Worm (Caenorhabditis elegans) whole organism, L2 larva: ENCODE data around the gene F46C5.7.

Experiments
- F13H6.1 ChIP-seq: sonication (generic microtip); optimal IDR thresholded peaks from 2 replicates; lab custom pipeline; 2016; ENCODE audit warnings: missing genetic modification characterization, missing compliant biosample characterization
- Y55F3AM.14 ChIP-seq: fragments of 200-800 bp; sonication (Bioruptor generic); optimal IDR thresholded peaks from 2 replicates; lab custom pipeline; 2018; ENCODE audit warnings: mild to moderate bottlenecking, missing genetic modification characterization, missing compliant biosample characterization
- ZK546.5 ChIP-seq: sonication (generic microtip); optimal IDR thresholded peaks from 2 replicates; lab custom pipeline; 2017; ENCODE audit warnings: missing biosample characterization, missing genetic modification characterization
- egl-27 ChIP-seq: sonication (generic microtip); optimal IDR thresholded peaks from 3 replicates; lab custom pipeline; 2017; ENCODE audit warnings: missing biosample characterization, missing genetic modification reagents, missing genetic modification characterization
- elt-3 ChIP-seq: sonication (generic microtip); optimal IDR thresholded peaks from 2 replicates; lab custom pipeline; 2017; ENCODE audit warnings: missing biosample characterization, missing genetic modification characterization
- fos-1 ChIP-seq: fragments of 150-350 bp; optimal IDR thresholded peaks from 2 replicates; lab custom pipeline; 2014; ENCODE audit warnings: missing biosample characterization, missing genetic modification characterization
- lin-13 ChIP-seq: fragments of 150-350 bp; optimal IDR thresholded peaks from 2 replicates; lab custom pipeline; 2014; ENCODE audit warnings: missing biosample characterization, missing genetic modification reagents, missing genetic modification characterization
- lsy-2 ChIP-seq, 2 experiments: fragments of 150-350 bp in 1 of 2; sonication (generic microtip) in 1 of 2; optimal IDR thresholded peaks; 2 replicates each; lab custom pipeline; 2014 to 2017; ENCODE audit warnings: missing biosample characterization in 2 of 2, missing genetic modification characterization in 2 of 2
- mdl-1 ChIP-seq, 2 experiments: fragments of 150-350 bp in 1 of 2; sonication (generic microtip) in 1 of 2; optimal IDR thresholded peaks; 2 replicates each; lab custom pipeline; 2017; ENCODE audit warnings: missing biosample characterization in 2 of 2, missing genetic modification characterization in 2 of 2
- nhr-11 ChIP-seq: fragments of 150-350 bp; optimal IDR thresholded peaks from 2 replicates; lab custom pipeline; 2014; ENCODE audit warnings: missing biosample characterization, missing genetic modification characterization
- nhr-21 ChIP-seq: fragments of 150-350 bp; optimal IDR thresholded peaks from 2 replicates; lab custom pipeline; 2014; ENCODE audit warnings: missing biosample characterization, missing genetic modification characterization
- unc-55 ChIP-seq: fragments of 150-350 bp; sonication (generic microtip); optimal IDR thresholded peaks from 3 replicates; lab custom pipeline; 2014; ENCODE audit warnings: missing biosample characterization, missing genetic modification reagents, missing genetic modification characterization
- unc-62 ChIP-seq: fragments of 150-350 bp; optimal IDR thresholded peaks from 2 replicates; lab custom pipeline; 2014; ENCODE audit warnings: missing biosample characterization, missing genetic modification reagents, missing genetic modification characterization
- zag-1 ChIP-seq: fragments of 150-350 bp; optimal IDR thresholded peaks from 2 replicates; lab custom pipeline; 2014; ENCODE audit warnings: missing biosample characterization, missing genetic modification characterization

DNA sequence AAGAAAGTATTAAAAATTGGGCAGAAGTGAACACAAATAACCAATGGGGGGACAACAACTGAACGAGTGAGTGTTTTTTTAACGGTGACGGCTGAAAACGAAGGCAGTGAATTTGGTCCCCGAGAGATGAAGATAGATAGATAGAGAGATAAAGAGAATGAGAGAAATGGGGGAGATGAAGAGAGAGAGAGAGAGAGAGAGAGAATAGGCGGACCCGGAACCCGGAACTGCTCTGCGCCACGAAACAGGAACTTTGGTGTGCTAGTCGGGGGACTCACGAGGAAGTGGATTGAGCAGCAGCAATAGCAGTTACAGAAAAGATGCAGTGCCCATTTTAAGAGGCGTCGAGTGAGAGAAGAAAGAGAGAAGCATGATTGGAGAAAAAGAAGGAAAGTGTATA, 42.7 kb upstream of the F46C5.7 start:
- TF ChIP-seq elt-3 (tag; lab: Kevin White, UChicago): no peak
- TF ChIP-seq zag-1 (tag; lab: Kevin White, UChicago): peak; percentile 79
- TF ChIP-seq lin-13 (GFP tag; lab: Kevin White, UChicago): no peak
- TF ChIP-seq fos-1 (tag; lab: Kevin White, UChicago): peak; percentile 19
- TF ChIP-seq unc-55 (GFP tag; lab: Kevin White, UChicago): peak; percentile 59
- TF ChIP-seq Y55F3AM.14: peak; percentile 38
- TF ChIP-seq nhr-21 (tag; lab: Kevin White, UChicago): no peak
- TF ChIP-seq lsy-2 (tag; optimal IDR thresholded peaks at IDR 0.05; lab: Kevin White, UChicago): peak; percentile 3 to 74
- no peak for TF ChIP-seq nhr-11
- peak; percentile 22 to 82 for TF ChIP-seq mdl-1 (tag; optimal IDR thresholded peaks at IDR 0.05; lab: Kevin White, UChicago)
- peak; percentile 88 for TF ChIP-seq F13H6.1 (tag; lab: Kevin White, UChicago)
- TF ChIP-seq unc-62: peak; percentile 8
- no peak for TF ChIP-seq ZK546.5 (tag; lab: Kevin White, UChicago)
- peak; percentile 89 for TF ChIP-seq egl-27 (tag; lab: Kevin White, UChicago)
